Worm (Caenorhabditis elegans): Measurements from ENCODE around the gene nhr-76.

Gene nhr-76

DNA sequence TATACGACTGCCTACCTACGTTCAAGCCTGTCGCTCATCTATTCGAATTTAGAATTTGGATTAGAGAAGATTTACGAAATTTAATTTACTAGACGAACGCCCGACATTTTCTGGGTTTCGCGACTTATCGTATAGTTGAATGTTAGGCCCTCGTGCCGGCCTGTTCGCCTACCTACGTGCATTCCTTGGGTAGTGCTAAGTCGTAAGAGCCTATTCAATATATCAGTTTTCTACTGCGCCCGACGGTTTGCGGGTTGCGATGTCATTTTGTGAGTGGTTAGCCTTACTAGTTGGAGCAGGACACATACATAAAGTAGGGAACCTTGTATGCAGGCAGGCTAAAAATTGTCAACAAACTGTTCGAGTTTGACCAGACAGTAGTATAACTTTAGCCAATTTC is 4.3 kb upstream of the nhr-76 start:
- no peak for TF ChIP-seq zag-1 (tag; optimal IDR thresholded peaks at IDR 0.05)
- TF ChIP-seq lin-11 (tag; optimal IDR thresholded peaks at IDR 0.05), result no peak
- no peak for TF ChIP-seq lin-13 (GFP tag; optimal IDR thresholded peaks at IDR 0.05)
- no peak for TF ChIP-seq ZK546.5 (tag; optimal IDR thresholded peaks at IDR 0.05)
- no peak for TF ChIP-seq ztf-1 (GFP tag; conservative IDR thresholded peaks at IDR 0.05)
- TF ChIP-seq nhr-237 (tag; optimal IDR thresholded peaks at IDR 0.05), result no peak
- TF ChIP-seq nhr-10 (tag; optimal IDR thresholded peaks at IDR 0.05), result no peak
- no peak for TF ChIP-seq fos-1 (tag; optimal IDR thresholded peaks at IDR 0.05)
- TF ChIP-seq nhr-6 (tag; optimal IDR thresholded peaks at IDR 0.05), result no peak
- no peak for TF ChIP-seq mdl-1 (tag; optimal IDR thresholded peaks at IDR 0.05)
- no peak for TF ChIP-seq dmd-4 (tag; optimal IDR thresholded peaks at IDR 0.05)

- TF ChIP-seq lsy-2 (tag; optimal IDR thresholded peaks at IDR 0.05) (no peak), ceh-82 (tag; optimal IDR thresholded peaks at IDR 0.05) (no peak), ztf-11 (tag; optimal IDR thresholded peaks at IDR 0.05) (no peak), ZK546.5 (tag; optimal IDR thresholded peaks at IDR 0.05) (no peak), R02D3.7 (tag; optimal IDR thresholded peaks at IDR 0.05) (no peak), lin-39 (tag; optimal IDR thresholded peaks at IDR 0.05) (no peak), zag-1 (tag; optimal IDR thresholded peaks at IDR 0.05) (no peak), nhr-6 (tag; optimal IDR thresholded peaks at IDR 0.05) (no peak), lin-13 (GFP tag; optimal IDR thresholded peaks at IDR 0.05) (no peak), nhr-129 (tag; optimal IDR thresholded peaks at IDR 0.05) (no peak), nhr-11 (tag; optimal IDR thresholded peaks at IDR 0.05) (no peak), aly-2 (tag; optimal IDR thresholded peaks at IDR 0.05) (no peak), skn-1 (tag; optimal IDR thresholded peaks at IDR 0.05) (no peak), Y55F3AM.14 (GFP tag; optimal IDR thresholded peaks at IDR 0.05) (no peak), sma-9 (GFP tag; optimal IDR thresholded peaks at IDR 0.05) (no peak), sma-9 (tag; optimal IDR thresholded peaks at IDR 0.05) (no peak), ztf-4 (tag; optimal IDR thresholded peaks at IDR 0.05) (no peak)
Observed at ce11 chrIV:623876-624275, 3.5 kb upstream of the nhr-76 start.

DNA sequence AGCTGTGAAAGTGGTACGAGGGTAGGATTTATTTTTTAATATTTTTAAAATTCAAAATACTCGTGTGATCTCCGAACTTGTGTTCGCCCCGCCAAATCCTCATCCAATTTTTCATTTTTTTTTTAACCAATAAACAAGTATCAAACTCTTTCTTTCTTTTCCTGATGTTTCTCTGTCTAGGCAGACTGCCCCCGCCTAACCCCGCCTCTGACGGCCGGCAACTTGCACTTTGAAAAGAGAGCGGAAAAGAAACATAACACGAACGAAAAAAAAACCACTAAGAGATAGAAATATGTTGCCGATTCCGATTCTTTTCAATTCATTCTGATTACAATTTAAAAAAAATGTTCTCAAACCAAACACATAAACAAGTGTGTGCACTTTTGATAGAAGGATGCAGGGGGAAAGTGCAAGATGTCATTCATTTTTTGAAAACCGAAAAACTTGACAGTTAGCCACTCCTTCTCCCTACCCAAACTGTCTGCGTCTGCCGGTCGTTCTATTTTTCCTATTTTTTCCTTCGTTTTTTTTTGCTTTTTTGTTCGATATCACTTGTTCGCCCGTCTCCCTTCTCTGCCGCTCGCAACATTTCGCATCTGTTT is 1.3 kb upstream of the nhr-76 start:
- TF ChIP-seq ztf-4 (tag; optimal IDR thresholded peaks at IDR 0.05), result no peak
- no peak for TF ChIP-seq C34F6.9 (tag; optimal IDR thresholded peaks at IDR 0.05)
- TF ChIP-seq nhr-6 (tag; optimal IDR thresholded peaks at IDR 0.05), result no peak
- no peak for TF ChIP-seq lin-39 (tag; optimal IDR thresholded peaks at IDR 0.05)
- TF ChIP-seq alr-1 (tag; optimal IDR thresholded peaks at IDR 0.05), result no peak
- TF ChIP-seq unc-39 (tag; optimal IDR thresholded peaks at IDR 0.05), result no peak
- TF ChIP-seq egl-27 (tag; optimal IDR thresholded peaks at IDR 0.05), result no peak
- no peak for TF ChIP-seq skn-1 (tag; optimal IDR thresholded peaks at IDR 0.05)
- no peak for TF ChIP-seq elt-3 (tag; optimal IDR thresholded peaks at IDR 0.05)
- no peak for TF ChIP-seq lin-13 (GFP tag; optimal IDR thresholded peaks at IDR 0.05)
- TF ChIP-seq mab-5 (tag; optimal IDR thresholded peaks at IDR 0.05), result no peak
- no peak for TF ChIP-seq sma-9 (GFP tag; optimal IDR thresholded peaks at IDR 0.05)
- TF ChIP-seq sma-9 (tag; optimal IDR thresholded peaks at IDR 0.05), result no peak
- TF ChIP-seq ceh-82 (tag; optimal IDR thresholded peaks at IDR 0.05), result no peak
- no peak for TF ChIP-seq nhr-12 (tag; optimal IDR thresholded peaks at IDR 0.05)

- no peak for TF ChIP-seq mdl-1 (tag; optimal IDR thresholded peaks at IDR 0.05)
- TF ChIP-seq ZK546.5 (tag; optimal IDR thresholded peaks at IDR 0.05), result no peak
- no peak for TF ChIP-seq mbf-1 (tag; optimal IDR thresholded peaks at IDR 0.05)
- TF ChIP-seq lin-11 (tag; optimal IDR thresholded peaks at IDR 0.05), result no peak
- TF ChIP-seq sma-3 (GFP tag; optimal IDR thresholded peaks at IDR 0.05), result no peak
- TF ChIP-seq nhr-21 (tag; optimal IDR thresholded peaks at IDR 0.05), result no peak
- TF ChIP-seq snpc-4 (tag; optimal IDR thresholded peaks at IDR 0.05), result no peak
- no peak for TF ChIP-seq Y55F3AM.14 (GFP tag; optimal IDR thresholded peaks at IDR 0.05)
- no peak for TF ChIP-seq nhr-23 (tag; optimal IDR thresholded peaks at IDR 0.05)
- no peak for TF ChIP-seq peb-1 (tag; optimal IDR thresholded peaks at IDR 0.05)
- TF ChIP-seq elt-1 (tag; optimal IDR thresholded peaks at IDR 0.05), result no peak
Observed at ce11 chrIV:630598-630997, 3.3 kb downstream of the nhr-76 start.
